Fruit fly (Drosophila melanogaster): ENCODE measurements around the gene CG17672.

CG17672 gene

dm6 chr3L:13058429-13058828 lies 29.7 kb downstream of the CG17672 start:
- no peak for TF ChIP-seq CG17801 (GFP tag; optimal IDR thresholded peaks at IDR 0.05; ENCODE audit: partially characterized antibody)

- TF ChIP-seq CG17801 (GFP tag; optimal IDR thresholded peaks at IDR 0.05; ENCODE audit: partially characterized antibody) = no peak
Observed at dm6 chr3L:13061322-13061809, 32.6 kb downstream of the CG17672 start, which contains the start of the genes CG14115 and CG34428. TSS of gene CG14115 (minus strand) at chr3L:13061422. TSS of gene CG34428 (plus strand) at chr3L:13061759.

- no peak for TF ChIP-seq CG17801 (GFP tag; optimal IDR thresholded peaks at IDR 0.05; ENCODE audit: partially characterized antibody)
Observed at dm6 chr3L:13062746-13063145, 34.0 kb downstream of the CG17672 start, which contains the start of gene CG34429. TSS of gene CG34429 (plus strand) at chr3L:13063046.

dm6 chr3L:13064346-13064745 lies 35.6 kb downstream of the CG17672 start:
- TF ChIP-seq CG17801 (GFP tag; optimal IDR thresholded peaks at IDR 0.05; ENCODE audit: partially characterized antibody) = no peak

- TF ChIP-seq CG17801 (GFP tag; optimal IDR thresholded peaks at IDR 0.05; ENCODE audit: partially characterized antibody) = no peak
Observed at dm6 chr3L:13064935-13065334, 36.2 kb downstream of the CG17672 start.

dm6 chr3L:13065619-13066018 lies 36.9 kb downstream of the CG17672 start:
- no peak for TF ChIP-seq CG17801 (GFP tag; optimal IDR thresholded peaks at IDR 0.05; ENCODE audit: partially characterized antibody)

- TF ChIP-seq CG17801 (GFP tag; optimal IDR thresholded peaks at IDR 0.05; ENCODE audit: partially characterized antibody) = no peak
Observed at dm6 chr3L:13066220-13066619, 37.5 kb downstream of the CG17672 start.

dm6 chr3L:13068293-13068692 lies 39.5 kb downstream of the CG17672 start:
- TF ChIP-seq CG17801 (GFP tag; optimal IDR thresholded peaks at IDR 0.05; ENCODE audit: partially characterized antibody) = no peak

- no peak for TF ChIP-seq CG17801 (GFP tag; optimal IDR thresholded peaks at IDR 0.05; ENCODE audit: partially characterized antibody)
Observed at dm6 chr3L:13074084-13074624, 45.4 kb downstream of the CG17672 start.

dm6 chr3L:13077326-13077725 lies 48.6 kb downstream of the CG17672 start:
- TF ChIP-seq CG17801 (GFP tag; optimal IDR thresholded peaks at IDR 0.05; ENCODE audit: partially characterized antibody) = no peak

- TF ChIP-seq CG17801 (GFP tag; optimal IDR thresholded peaks at IDR 0.05; ENCODE audit: partially characterized antibody) = no peak
Observed at dm6 chr3L:13080418-13080817, 51.7 kb downstream of the CG17672 start.

dm6 chr3L:13081284-13081937 lies 52.6 kb downstream of the CG17672 start:
- no peak for TF ChIP-seq CG17801 (GFP tag; optimal IDR thresholded peaks at IDR 0.05; ENCODE audit: partially characterized antibody)

- no peak for TF ChIP-seq CG17801 (GFP tag; optimal IDR thresholded peaks at IDR 0.05; ENCODE audit: partially characterized antibody)
Observed at dm6 chr3L:13083432-13083831, 54.7 kb downstream of the CG17672 start.

- TF ChIP-seq CG17801 (GFP tag; optimal IDR thresholded peaks at IDR 0.05; ENCODE audit: partially characterized antibody) = no peak
Observed at dm6 chr3L:13084477-13084876, 55.7 kb downstream of the CG17672 start.

Data from ovary, adult (tissue).